Fruit fly (Drosophila melanogaster) whole organism, embryonic: Measurements from ENCODE around the gene CG16749.

ENCODE experiments used
- Atf3 ChIP-seq: fragments of 200-800 bp; sonication (Bioruptor generic); optimal IDR thresholded peaks from 3 replicates; lab custom pipeline; 2016; ENCODE audit warnings: missing biosample characterization, missing genetic modification characterization
- BtbVII ChIP-seq: fragments of 200-800 bp; sonication (Bioruptor generic); optimal IDR thresholded peaks from 3 replicates; lab custom pipeline; 2017; ENCODE audit warnings: missing biosample characterization, mild to moderate bottlenecking, missing genetic modification characterization
- CG10267 ChIP-seq: fragments of 200-800 bp; sonication (Bioruptor generic); optimal IDR thresholded peaks from 2 replicates; lab custom pipeline; 2018; ENCODE audit warnings: missing biosample characterization, mild to moderate bottlenecking, missing genetic modification characterization, moderate library complexity
- CG10431 ChIP-seq: fragments of 200-800 bp; sonication (Bioruptor generic); optimal IDR thresholded peaks from 3 replicates; lab custom pipeline; 2018; ENCODE audit warnings: missing biosample characterization, mild to moderate bottlenecking, missing genetic modification characterization
- CG12104 ChIP-seq: fragments of 200-800 bp; sonication (Bioruptor generic); optimal IDR thresholded peaks from 3 replicates; lab custom pipeline; 2016; ENCODE audit warnings: missing biosample characterization, missing genetic modification characterization
- CG13287 ChIP-seq: fragments of 200-800 bp; sonication (Bioruptor generic); IDR thresholded peaks from 2 replicates; pipeline ENCODE4 v1.3.6; 2022; ENCODE audit warnings: missing biosample characterization, missing genetic modification characterization; ENCODE audit not compliant: partially characterized antibody
- CG13624 ChIP-seq: fragments of 200-800 bp; sonication (Bioruptor generic); optimal IDR thresholded peaks from 2 replicates; lab custom pipeline; 2016; ENCODE audit warnings: missing biosample characterization, missing genetic modification characterization
- CG13775 ChIP-seq: fragments of 200-800 bp; sonication (Bioruptor generic); optimal IDR thresholded peaks from 3 replicates; lab custom pipeline; 2017; ENCODE audit warnings: missing biosample characterization, mild to moderate bottlenecking, missing genetic modification characterization
- CG15479 ChIP-seq: fragments of 200-800 bp; sonication (Bioruptor generic); optimal IDR thresholded peaks from 3 replicates; lab custom pipeline; 2019; ENCODE audit warnings: missing biosample characterization, mild to moderate bottlenecking, missing genetic modification characterization, moderate library complexity
- CG15696 ChIP-seq: fragments of 200-800 bp; sonication (Bioruptor generic); optimal IDR thresholded peaks from 2 replicates; lab custom pipeline; 2019; ENCODE audit warnings: missing biosample characterization, mild to moderate bottlenecking, missing genetic modification characterization, moderate library complexity
- CG1602 ChIP-seq: fragments of 200-800 bp; sonication (Bioruptor generic); optimal IDR thresholded peaks from 3 replicates; lab custom pipeline; 2016; ENCODE audit warnings: missing biosample characterization, missing genetic modification characterization
- CG16815 ChIP-seq: fragments of 200-800 bp; sonication (Bioruptor generic); optimal IDR thresholded peaks from 3 replicates; lab custom pipeline; 2017; ENCODE audit warnings: missing biosample characterization, mild to moderate bottlenecking, missing genetic modification characterization
- CG31441 ChIP-seq: fragments of 200-800 bp; sonication (Bioruptor generic); IDR thresholded peaks from 2 replicates; pipeline ENCODE4 v1.3.6; 2022; ENCODE audit warnings: missing biosample characterization, missing genetic modification characterization
- CG3163 ChIP-seq: fragments of 200-800 bp; sonication (Bioruptor generic); optimal IDR thresholded peaks from 3 replicates; lab custom pipeline; 2016; ENCODE audit warnings: missing biosample characterization, missing genetic modification characterization
- CG4328 ChIP-seq: fragments of 200-800 bp; sonication (Bioruptor generic); optimal IDR thresholded peaks from 3 replicates; lab custom pipeline; 2017; ENCODE audit warnings: missing biosample characterization, missing genetic modification reagents, missing genetic modification characterization
- CG4854 ChIP-seq: fragments of 200-800 bp; sonication (Bioruptor generic); optimal IDR thresholded peaks from 2 replicates; lab custom pipeline; 2016; ENCODE audit warnings: missing biosample characterization, missing genetic modification characterization, inconsistent platforms
- CG6654 ChIP-seq: fragments of 200-800 bp; sonication (Bioruptor generic); optimal IDR thresholded peaks from 2 replicates; lab custom pipeline; 2017; ENCODE audit warnings: missing biosample characterization, mild to moderate bottlenecking, missing genetic modification characterization
- CG8478 ChIP-seq: fragments of >200 bp; optimal IDR thresholded peaks from 2 replicates; lab custom pipeline; 2018
- Fer1 ChIP-seq: fragments of 200-800 bp; sonication (Bioruptor generic); optimal IDR thresholded peaks from 2 replicates; lab custom pipeline; 2017; ENCODE audit warnings: missing biosample characterization, mild to moderate bottlenecking, missing genetic modification characterization
- Fer2 ChIP-seq: fragments of 200-800 bp; sonication (Bioruptor generic); optimal IDR thresholded peaks from 2 replicates; lab custom pipeline; 2018; ENCODE audit warnings: missing biosample characterization, mild to moderate bottlenecking, missing genetic modification characterization, moderate library complexity
- GATAe ChIP-seq: fragments of 200-800 bp; sonication (Bioruptor generic); conservative IDR thresholded peaks from 2 replicates; pipeline ENCODE4 v1.3.6; 2022; ENCODE audit warnings: missing biosample characterization, missing genetic modification characterization
- HmgZ ChIP-seq: fragments of 200-800 bp; sonication (Bioruptor generic); optimal IDR thresholded peaks from 2 replicates; lab custom pipeline; 2018; ENCODE audit warnings: missing biosample characterization, mild to moderate bottlenecking, missing genetic modification characterization
- Jarid2 ChIP-seq: fragments of 200-800 bp; sonication (Bioruptor generic); optimal IDR thresholded peaks from 3 replicates; lab custom pipeline; 2017; ENCODE audit warnings: mild to moderate bottlenecking, missing biosample characterization, missing genetic modification reagents, missing genetic modification characterization
- Lim3 ChIP-seq: fragments of 200-800 bp; sonication (Bioruptor generic); IDR thresholded peaks from 2 replicates; pipeline ENCODE4 v1.3.6; 2022; ENCODE audit warnings: missing biosample characterization, missing genetic modification characterization
- Med ChIP-seq: fragments of 200-800 bp; sonication (Bioruptor generic); peaks from one replicate; lab custom pipeline; 2016; ENCODE audit warnings: missing biosample characterization, missing genetic modification characterization, mild to moderate bottlenecking, inconsistent platforms, moderate library complexity
- Sry-β ChIP-seq: fragments of 200-800 bp; sonication (Bioruptor generic); optimal IDR thresholded peaks from 2 replicates; lab custom pipeline; 2018; ENCODE audit warnings: missing biosample characterization, mild to moderate bottlenecking, missing genetic modification characterization, moderate library complexity
- abd-A ChIP-seq: fragments of 200-800 bp; sonication (Bioruptor generic); optimal IDR thresholded peaks from 3 replicates; lab custom pipeline; 2019; ENCODE audit warnings: missing biosample characterization, mild to moderate bottlenecking, missing genetic modification characterization, moderate library complexity
- bcd ChIP-seq: fragments of 200-800 bp; sonication (Bioruptor generic); optimal IDR thresholded peaks from 2 replicates; lab custom pipeline; 2017; ENCODE audit warnings: missing biosample characterization, mild to moderate bottlenecking, missing genetic modification characterization
- chinmo ChIP-seq: fragments of 200-800 bp; sonication (Bioruptor generic); IDR thresholded peaks from 4 replicates; pipeline ENCODE4 v1.3.6; 2022; ENCODE audit warnings: missing biosample characterization, missing genetic modification characterization; ENCODE audit not compliant: partially characterized antibody
- dysf ChIP-seq: fragments of 200-800 bp; sonication (Bioruptor generic); IDR thresholded peaks from 3 replicates; pipeline ENCODE4 v1.3.6; 2022; ENCODE audit warnings: missing biosample characterization, missing genetic modification characterization
- eyg ChIP-seq: fragments of 200-800 bp; sonication (Bioruptor generic); optimal IDR thresholded peaks from 3 replicates; lab custom pipeline; 2016; ENCODE audit warnings: missing biosample characterization, missing genetic modification characterization
- gcm ChIP-seq: fragments of 200-800 bp; sonication (Bioruptor generic); optimal IDR thresholded peaks from 2 replicates; lab custom pipeline; 2019; ENCODE audit warnings: missing biosample characterization, mild to moderate bottlenecking, missing genetic modification characterization, moderate library complexity
- grau ChIP-seq: fragments of 200-800 bp; optimal IDR thresholded peaks from 3 replicates; lab custom pipeline; 2019; ENCODE audit warnings: missing biosample characterization, mild to moderate bottlenecking, missing genetic modification characterization, moderate library complexity
- kay ChIP-seq: fragments of 200-800 bp; sonication (Bioruptor generic); optimal IDR thresholded peaks from 2 replicates; lab custom pipeline; 2016; ENCODE audit warnings: missing biosample characterization, missing genetic modification characterization
- kni ChIP-seq: fragments of 200-800 bp; sonication (Bioruptor generic); optimal IDR thresholded peaks from 3 replicates; lab custom pipeline; 2017; ENCODE audit warnings: mild to moderate bottlenecking, missing biosample characterization, missing genetic modification reagents, missing genetic modification characterization
- nom ChIP-seq: fragments of 200-800 bp; sonication (Bioruptor generic); optimal IDR thresholded peaks from 2 replicates; lab custom pipeline; 2017; ENCODE audit warnings: missing biosample characterization, missing genetic modification characterization, mild to moderate bottlenecking, moderate library complexity, missing genetic modification reagents
- otp ChIP-seq: fragments of 200-800 bp; sonication (Bioruptor generic); IDR thresholded peaks from 3 replicates; pipeline ENCODE4, ENCODE4 v1.3.6; 2022; ENCODE audit warnings: missing biosample characterization, missing genetic modification characterization
- p53 ChIP-seq: fragments of 200-800 bp; sonication (Bioruptor generic); optimal IDR thresholded peaks from 2 replicates; lab custom pipeline; 2016; ENCODE audit warnings: missing biosample characterization, missing genetic modification characterization
- slou ChIP-seq: fragments of 200-800 bp; sonication (Bioruptor generic); optimal IDR thresholded peaks from 3 replicates; lab custom pipeline; 2016; ENCODE audit warnings: missing biosample characterization, missing genetic modification characterization
- sug ChIP-seq: fragments of 200-800 bp; optimal IDR thresholded peaks from 2 replicates; lab custom pipeline; 2019; ENCODE audit warnings: missing biosample characterization, mild to moderate bottlenecking, missing genetic modification characterization, moderate library complexity
- tio ChIP-seq: fragments of 200-800 bp; sonication (Bioruptor generic); optimal IDR thresholded peaks from 2 replicates; lab custom pipeline; 2017; ENCODE audit warnings: missing biosample characterization, missing genetic modification characterization, inconsistent platforms
- vvl ChIP-seq: fragments of 200-800 bp; sonication (Bioruptor generic); IDR thresholded peaks from 2 replicates; pipeline ENCODE4 v1.3.6; 2022; ENCODE audit warnings: missing biosample characterization, missing genetic modification characterization
- wdn ChIP-seq: fragments of 200-800 bp; sonication (Bioruptor generic); IDR thresholded peaks from 2 replicates; pipeline ENCODE4 v1.3.6; 2022; ENCODE audit warnings: missing biosample characterization, missing genetic modification characterization
- z ChIP-seq: fragments of 200-800 bp; sonication (Bioruptor generic); IDR thresholded peaks from 3 replicates; pipeline ENCODE4 v1.3.6; 2022; ENCODE audit warnings: missing biosample characterization, missing genetic modification characterization
- zfh2 ChIP-seq: fragments of 200-800 bp; sonication (Bioruptor generic); optimal IDR thresholded peaks from 2 replicates; lab custom pipeline; 2016; ENCODE audit warnings: missing biosample characterization, missing genetic modification characterization

The CG16749 gene

dm6 chr3R:9343022-9343587 is 11.4 kb upstream of the CG16749 start (continued):
- TF ChIP-seq Jarid2 (GFP tag; lab: Kevin White, UChicago) (no peak), CG4854 (GFP tag; lab: Kevin White, UChicago) (no peak), kni (GFP tag; lab: Kevin White, UChicago) (no peak), CG4328 (GFP tag; lab: Kevin White, UChicago) (no peak), CG15479 (peak; percentile 39), CG31441 (GFP tag; lab: Robert Waterston, UW) (no peak), p53 (GFP tag; lab: Kevin White, UChicago) (peak; percentile 31), tio (no peak), eyg (GFP tag; lab: Kevin White, UChicago) (peak; percentile 6), dysf (GFP tag; lab: Robert Waterston, UW) (no peak), chinmo (GFP tag; lab: Robert Waterston, UW) (0 out of 4 replicates have a peak, but pooled peaks have one; percentile 51), CG13287 (GFP tag; lab: Robert Waterston, UW) (no peak), gcm (GFP tag; lab: Kevin White, UChicago) (peak; percentile 69), Sry-β (GFP tag; lab: Kevin White, UChicago) (no peak), Lim3 (no peak), CG15696 (no peak), vvl (GFP tag; lab: Robert Waterston, UW) (no peak), Fer2 (tag; lab: Kevin White, UChicago) (no peak), grau (tag; lab: Kevin White, UChicago) (no peak), CG12104 (peak; percentile 24), CG13624 (GFP tag; lab: Kevin White, UChicago) (no peak), GATAe (GFP tag; lab: Robert Waterston, UW) (0 out of 2 replicates have a peak, but pooled peaks have one; percentile 50), CG10267 (tag; lab: Kevin White, UChicago) (no peak), zfh2 (GFP tag; lab: Kevin White, UChicago) (no peak), CG6654 (GFP tag; lab: Kevin White, UChicago) (no peak), wdn (GFP tag; lab: Robert Waterston, UW) (0 out of 2 replicates have a peak, but pooled peaks have one; percentile 20), CG1602 (GFP tag; lab: Kevin White, UChicago) (no peak), CG8478 (no peak), nom (no peak), Atf3 (GFP tag; lab: Kevin White, UChicago) (no peak), bcd (GFP tag; lab: Kevin White, UChicago) (no peak), otp (GFP tag; lab: Robert Waterston, UW) (no peak), z (no peak), CG3163 (GFP tag; lab: Kevin White, UChicago) (no peak), CG10431 (GFP tag; lab: Kevin White, UChicago) (peak; percentile 16), BtbVII (peak; percentile 9), CG16815 (GFP tag; lab: Kevin White, UChicago) (no peak), sug (tag; lab: Kevin White, UChicago) (peak; percentile 48), kay (GFP tag; lab: Kevin White, UChicago) (no peak), HmgZ (tag; lab: Kevin White, UChicago) (no peak), abd-A (tag; lab: Kevin White, UChicago) (no peak), slou (no peak), CG13775 (no peak), Med (GFP tag; lab: Kevin White, UChicago) (peak; percentile 82), Fer1 (GFP tag; lab: Kevin White, UChicago) (no peak)
